Worm (Caenorhabditis elegans) whole organism, mixed stage, embryonic: ENCODE measurements around the gene srh-239.

Experiments
- blmp-1 ChIP-seq: fragments of 150-350 bp; optimal IDR thresholded peaks from 2 replicates; lab custom pipeline; 2014; ENCODE audit warnings: missing biosample characterization, missing genetic modification characterization
- ceh-39 ChIP-seq: fragments of 150-350 bp; optimal IDR thresholded peaks from 2 replicates; lab custom pipeline; 2014; ENCODE audit warnings: missing biosample characterization, missing genetic modification characterization
- ces-1 ChIP-seq: fragments of 150-350 bp; optimal IDR thresholded peaks from 2 replicates; lab custom pipeline; 2014; ENCODE audit warnings: missing biosample characterization, missing genetic modification reagents, missing genetic modification characterization
- nhr-237 ChIP-seq: fragments of 150-350 bp; optimal IDR thresholded peaks from 2 replicates; lab custom pipeline; 2014; ENCODE audit warnings: missing biosample characterization, missing genetic modification characterization
- pha-4 ChIP-seq: fragments of 150-350 bp; optimal IDR thresholded peaks from 2 replicates; lab custom pipeline; 2018; ENCODE audit warnings: missing biosample characterization, missing genetic modification reagents, missing genetic modification characterization
- unc-39 ChIP-seq: fragments of 150-350 bp; optimal IDR thresholded peaks from 2 replicates; lab custom pipeline; 2014; ENCODE audit warnings: missing biosample characterization, missing genetic modification characterization
- unc-62 ChIP-seq: fragments of 150-350 bp; optimal IDR thresholded peaks from 2 replicates; lab custom pipeline; 2014; ENCODE audit warnings: missing biosample characterization, missing genetic modification reagents, missing genetic modification characterization

DNA sequence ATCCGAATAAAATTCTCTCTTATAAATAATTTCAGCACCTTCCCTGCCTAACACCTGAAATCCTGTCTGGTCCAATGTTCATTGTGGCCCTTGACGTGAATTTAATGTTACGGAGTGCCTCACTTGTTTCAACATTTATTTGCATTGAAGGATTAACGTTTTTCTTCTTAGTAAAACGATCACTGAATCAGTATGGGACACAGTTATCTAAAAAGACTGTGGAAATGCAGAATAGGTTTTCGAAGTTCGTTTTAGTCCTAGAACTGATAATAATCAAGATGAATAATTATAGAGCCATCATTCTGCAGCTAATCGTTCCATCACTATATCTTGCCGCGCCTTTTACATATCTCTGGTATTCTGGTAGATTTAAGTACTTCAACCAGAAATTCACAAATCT lies 49.6 kb downstream of the srh-239 start, which contains the start of gene srh-219:
- TF ChIP-seq unc-62 (no peak), blmp-1 (tag; lab: Kevin White, UChicago) (no peak), nhr-237 (no peak), unc-39 (no peak), pha-4 (tag; lab: Kevin White, UChicago) (no peak), ces-1 (no peak), ceh-39 (tag; lab: Kevin White, UChicago) (no peak)
